Worm (Caenorhabditis elegans): ENCODE measurements around the gene F32E10.5.

The F32E10.5 gene

ce11 chrIV:7552958-7553553, 25.1 kb downstream of the F32E10.5 start, which contains the start of gene dif-1:
dif-1 (minus strand) TSS chrIV:7553008.
- TF ChIP-seq ceh-31 (tag; optimal IDR thresholded peaks at IDR 0.05) = no peak
- no peak for TF ChIP-seq hlh-15 (tag; optimal IDR thresholded peaks at IDR 0.05)
- TF ChIP-seq rnt-1 (tag; optimal IDR thresholded peaks at IDR 0.05) = no peak
- TF ChIP-seq ref-2 (tag; optimal IDR thresholded peaks at IDR 0.05) = no peak
- peak; percentile 82 for TF ChIP-seq elt-2 (tag; optimal IDR thresholded peaks at IDR 0.05)
- no peak for TF ChIP-seq pros-1 (tag; optimal IDR thresholded peaks at IDR 0.05)
- peak; percentile 33 for TF ChIP-seq nfya-1 (tag; optimal IDR thresholded peaks at IDR 0.05)
- no peak for TF ChIP-seq nhr-232 (tag; optimal IDR thresholded peaks at IDR 0.05)
- no peak for TF ChIP-seq che-1 (tag; optimal IDR thresholded peaks at IDR 0.05)
- no peak for TF ChIP-seq ceh-9 (tag; optimal IDR thresholded peaks at IDR 0.05)
- TF ChIP-seq elt-4 (tag; optimal IDR thresholded peaks at IDR 0.05) = no peak
- TF ChIP-seq pha-4 (tag; optimal IDR thresholded peaks at IDR 0.05) = no peak
- no peak for TF ChIP-seq sox-4 (tag; optimal IDR thresholded peaks at IDR 0.05)

DNA sequence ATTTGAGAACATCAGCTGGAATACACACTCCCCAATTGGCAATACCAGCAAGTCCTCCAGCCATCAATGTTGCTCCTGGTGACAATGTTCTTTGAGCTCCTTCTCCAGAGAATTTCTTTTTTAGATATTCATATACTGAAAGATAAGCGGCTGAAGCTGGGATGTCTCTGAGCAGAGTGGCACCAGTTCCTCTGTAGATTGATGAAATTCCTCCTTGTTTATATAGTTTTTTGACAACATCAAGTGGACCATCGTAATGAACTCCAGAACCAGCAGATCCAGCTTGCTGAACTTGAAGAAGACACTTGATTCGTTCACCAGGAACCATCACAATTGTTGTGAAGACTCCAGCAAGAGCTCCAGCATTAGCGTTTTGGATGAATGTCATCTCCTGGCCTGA, 26.1 kb downstream of the F32E10.5 start:
- TF ChIP-seq ets-4 (tag; optimal IDR thresholded peaks at IDR 0.05) = no peak
- TF ChIP-seq hlh-13 (GFP tag; optimal IDR thresholded peaks at IDR 0.05) = no peak
- no peak for TF ChIP-seq unc-55 (GFP tag; optimal IDR thresholded peaks at IDR 0.05)
- TF ChIP-seq che-1 (tag; optimal IDR thresholded peaks at IDR 0.05) = no peak
- TF ChIP-seq pax-1 (tag; optimal IDR thresholded peaks at IDR 0.05) = no peak
- no peak for TF ChIP-seq odd-2 (tag; optimal IDR thresholded peaks at IDR 0.05)
- no peak for TF ChIP-seq madf-2 (tag; optimal IDR thresholded peaks at IDR 0.05)

DNA sequence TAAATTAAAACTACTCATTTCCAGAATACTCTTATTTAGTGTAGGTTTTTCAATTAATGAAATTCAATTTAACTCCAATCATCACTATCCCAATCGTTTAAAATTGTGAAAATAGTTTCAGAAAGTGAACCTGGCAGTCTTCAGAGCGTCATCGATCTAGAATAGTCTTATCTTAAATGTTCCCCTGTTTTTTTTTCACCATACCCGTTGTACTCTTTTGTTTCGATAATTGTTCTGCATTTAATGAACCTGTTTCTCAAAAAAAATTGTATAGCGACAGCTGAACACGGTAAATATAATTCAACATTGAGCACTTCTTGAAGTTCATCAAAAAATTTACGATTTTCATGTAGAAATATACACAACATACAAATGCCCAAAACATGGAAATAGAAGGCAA, 26.9 kb downstream of the F32E10.5 start:
- TF ChIP-seq hlh-6 (tag; optimal IDR thresholded peaks at IDR 0.05) = no peak

- TF ChIP-seq unc-55 (GFP tag; optimal IDR thresholded peaks at IDR 0.05) (no peak), ceh-30 (tag; optimal IDR thresholded peaks at IDR 0.05) (no peak), ceh-48 (tag; optimal IDR thresholded peaks at IDR 0.05) (no peak), gmeb-2 (tag; optimal IDR thresholded peaks at IDR 0.05) (no peak), lim-6 (tag; optimal IDR thresholded peaks at IDR 0.05) (no peak), ceh-34 (tag; optimal IDR thresholded peaks at IDR 0.05) (no peak), K02D7.2 (tag; optimal IDR thresholded peaks at IDR 0.05) (no peak), hlh-30 (tag; optimal IDR thresholded peaks at IDR 0.05; ENCODE audit: insufficient read depth) (no peak), ets-4 (tag; optimal IDR thresholded peaks at IDR 0.05) (no peak), K09A11.1 (tag; optimal IDR thresholded peaks at IDR 0.05; ENCODE audit: insufficient read depth) (no peak), elt-4 (tag; optimal IDR thresholded peaks at IDR 0.05) (no peak), ceh-6 (GFP tag; optimal IDR thresholded peaks at IDR 0.05) (no peak), Y22D7AL.16 (tag; optimal IDR thresholded peaks at IDR 0.05) (no peak), ceh-9 (tag; optimal IDR thresholded peaks at IDR 0.05) (no peak), eyg-1 (tag; optimal IDR thresholded peaks at IDR 0.05) (no peak), C38D4.7 (GFP tag; optimal IDR thresholded peaks at IDR 0.05) (no peak), hlh-15 (tag; optimal IDR thresholded peaks at IDR 0.05) (no peak)
Measured at ce11 chrIV:7550445-7550844, 27.7 kb downstream of the F32E10.5 start, which contains the start of gene pam-1. pam-1 (minus strand) TSS chrIV:7550812.

ce11 chrIV:7549844-7550243, 28.3 kb downstream of the F32E10.5 start:
- TF ChIP-seq pax-1 (tag; optimal IDR thresholded peaks at IDR 0.05) (no peak), pha-4 (tag; optimal IDR thresholded peaks at IDR 0.05) (no peak), pha-2 (tag; optimal IDR thresholded peaks at IDR 0.05) (no peak), ceh-45 (GFP tag; IDR thresholded peaks at IDR 0.05) (no peak), tbx-2 (tag; optimal IDR thresholded peaks at IDR 0.05) (peak; percentile 1)
